Fruit fly (Drosophila melanogaster): ENCODE measurements around the gene CG32572.

The CG32572 gene

dm6 chrX:16688106-16688459, 32.9 kb upstream of the CG32572 start:
- TF ChIP-seq Rel (GFP tag; optimal IDR thresholded peaks at IDR 0.05) (no peak), Rel (tag; optimal IDR thresholded peaks at IDR 0.05) (peak; percentile 50), woc (GFP tag; optimal IDR thresholded peaks at IDR 0.05) (no peak), lola (GFP tag; optimal IDR thresholded peaks at IDR 0.05) (no peak), br (GFP tag; optimal IDR thresholded peaks at IDR 0.05) (no peak)

DNA sequence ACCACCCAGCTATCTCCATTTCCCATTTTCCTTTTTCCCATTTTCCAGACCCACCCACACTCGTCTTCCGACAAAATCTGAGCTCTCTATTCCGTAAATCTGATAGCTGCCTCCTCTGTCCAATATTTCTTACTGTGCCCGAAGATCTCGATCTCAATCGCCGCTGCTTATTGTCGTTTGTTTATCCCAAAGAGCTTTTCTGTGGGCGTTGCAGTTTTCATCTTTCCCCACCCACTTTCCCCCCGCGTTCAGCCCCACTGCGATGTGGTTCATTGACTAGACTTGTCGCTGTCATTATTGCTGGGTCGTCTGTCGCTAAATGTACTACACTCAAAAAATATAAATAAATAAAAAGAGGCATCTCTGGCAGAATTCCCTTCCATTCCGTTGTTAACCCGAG, 31.6 kb upstream of the CG32572 start:
- TF ChIP-seq Jra (GFP tag; optimal IDR thresholded peaks at IDR 0.05) (no peak), foxo (GFP tag; optimal IDR thresholded peaks at IDR 0.05) (no peak), lola (GFP tag; optimal IDR thresholded peaks at IDR 0.05) (no peak), Dfd (GFP tag; optimal IDR thresholded peaks at IDR 0.05) (no peak), sv (GFP tag; optimal IDR thresholded peaks at IDR 0.05) (no peak)

dm6 chrX:16689966-16690365, 31.0 kb upstream of the CG32572 start:
- TF ChIP-seq sage (GFP tag; optimal IDR thresholded peaks at IDR 0.05) = no peak
- no peak for TF ChIP-seq Mio (GFP tag; optimal IDR thresholded peaks at IDR 0.05)

DNA sequence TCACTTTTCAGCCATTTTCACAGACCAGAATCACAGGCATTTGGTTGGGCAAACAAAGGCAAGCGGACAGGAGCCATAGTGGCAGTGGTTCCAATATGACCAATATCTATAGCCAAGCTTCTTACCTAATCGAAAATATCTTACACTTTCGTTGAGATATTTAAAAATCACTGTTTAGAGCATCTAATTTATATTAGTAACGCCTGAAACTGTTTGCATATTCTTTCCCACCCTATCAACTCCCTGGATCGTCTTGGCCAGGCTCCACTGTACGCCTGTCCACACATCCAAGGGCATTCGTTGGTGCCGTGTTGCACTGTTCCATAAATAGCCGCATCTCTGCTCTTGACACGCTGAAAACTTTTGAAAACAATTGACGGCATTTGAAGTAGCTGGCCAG, 30.5 kb upstream of the CG32572 start:
- TF ChIP-seq sage (GFP tag; optimal IDR thresholded peaks at IDR 0.05) = no peak
- TF ChIP-seq jim (GFP tag; optimal IDR thresholded peaks at IDR 0.05) = no peak
- no peak for TF ChIP-seq CG9705 (GFP tag; optimal IDR thresholded peaks at IDR 0.05)
- no peak for TF ChIP-seq Myc (optimal IDR thresholded peaks at IDR 0.05)
- TF ChIP-seq Mio (GFP tag; optimal IDR thresholded peaks at IDR 0.05) = no peak

dm6 chrX:16691440-16691839, 29.5 kb upstream of the CG32572 start:
- TF ChIP-seq h (GFP tag; optimal IDR thresholded peaks at IDR 0.05) (peak; percentile 68), woc (GFP tag; optimal IDR thresholded peaks at IDR 0.05) (peak; percentile 7), Sp1 (GFP tag; optimal IDR thresholded peaks at IDR 0.05) (peak; percentile 20), foxo (GFP tag; optimal IDR thresholded peaks at IDR 0.05) (peak in 1 of 2 experiments; percentile 67), fru (GFP tag; optimal IDR thresholded peaks at IDR 0.05) (peak; percentile 59), OdsH (GFP tag; optimal IDR thresholded peaks at IDR 0.05) (peak; percentile 54), brk (GFP tag; optimal IDR thresholded peaks at IDR 0.05) (no peak), HLH106 (tag; optimal IDR thresholded peaks at IDR 0.05) (peak; percentile 61), sv (GFP tag; optimal IDR thresholded peaks at IDR 0.05) (peak; percentile 57), dmrt93B (GFP tag; optimal IDR thresholded peaks at IDR 0.05) (peak; percentile 28), rgr (GFP tag; optimal IDR thresholded peaks at IDR 0.05) (peak; percentile 74), br (GFP tag; optimal IDR thresholded peaks at IDR 0.05) (peak; percentile 49), ey (GFP tag; optimal IDR thresholded peaks at IDR 0.05) (peak; percentile 61), Myc (optimal IDR thresholded peaks at IDR 0.05) (no peak), psq (GFP tag; optimal IDR thresholded peaks at IDR 0.05) (peak; percentile 24), Hnf4 (GFP tag; optimal IDR thresholded peaks at IDR 0.05) (peak; percentile 38), lola (GFP tag; optimal IDR thresholded peaks at IDR 0.05) (no peak), CG9705 (GFP tag; optimal IDR thresholded peaks at IDR 0.05) (peak; percentile 2), sage (GFP tag; optimal IDR thresholded peaks at IDR 0.05) (no peak), Dfd (GFP tag; optimal IDR thresholded peaks at IDR 0.05) (no peak), N (GFP tag; optimal IDR thresholded peaks at IDR 0.05) (no peak)

dm6 chrX:16692325-16692724, 28.7 kb upstream of the CG32572 start:
- TF ChIP-seq foxo (GFP tag; optimal IDR thresholded peaks at IDR 0.05) (peak in 1 of 2 experiments; percentile 4), Mio (GFP tag; optimal IDR thresholded peaks at IDR 0.05) (no peak)

dm6 chrX:16693805-16694387, 27.1 kb upstream of the CG32572 start:
- no peak for TF ChIP-seq OdsH (GFP tag; optimal IDR thresholded peaks at IDR 0.05)
- no peak for TF ChIP-seq Jra (GFP tag; optimal IDR thresholded peaks at IDR 0.05)
- TF ChIP-seq Hnf4 (GFP tag; optimal IDR thresholded peaks at IDR 0.05) = no peak
- TF ChIP-seq woc (GFP tag; optimal IDR thresholded peaks at IDR 0.05) = no peak
- no peak for TF ChIP-seq Myc (optimal IDR thresholded peaks at IDR 0.05)
- no peak for TF ChIP-seq br (GFP tag; optimal IDR thresholded peaks at IDR 0.05)
- no peak for TF ChIP-seq Dfd (GFP tag; optimal IDR thresholded peaks at IDR 0.05)
- TF ChIP-seq Hr83 (GFP tag; optimal IDR thresholded peaks at IDR 0.05; ENCODE audit: poor library complexity, severe bottlenecking) = no peak
- TF ChIP-seq psq (GFP tag; optimal IDR thresholded peaks at IDR 0.05) = no peak
- TF ChIP-seq rgr (GFP tag; optimal IDR thresholded peaks at IDR 0.05) = no peak
- TF ChIP-seq sage (GFP tag; optimal IDR thresholded peaks at IDR 0.05) = no peak
- TF ChIP-seq jim (GFP tag; optimal IDR thresholded peaks at IDR 0.05) = no peak
- TF ChIP-seq HLH106 (tag; optimal IDR thresholded peaks at IDR 0.05) = no peak
- TF ChIP-seq pan (optimal IDR thresholded peaks at IDR 0.05) = no peak
- TF ChIP-seq fru (GFP tag; optimal IDR thresholded peaks at IDR 0.05) = no peak
- TF ChIP-seq Vsx2 (GFP tag; optimal IDR thresholded peaks at IDR 0.05; ENCODE audit: partially characterized antibody) = no peak
- no peak for TF ChIP-seq Abd-B (GFP tag; optimal IDR thresholded peaks at IDR 0.05)
- no peak for TF ChIP-seq foxo (GFP tag; optimal IDR thresholded peaks at IDR 0.05)
- no peak for TF ChIP-seq Hr78 (GFP tag; optimal IDR thresholded peaks at IDR 0.05)
